Worm (Caenorhabditis elegans) whole organism, late embryonic: Measurements from ENCODE around the gene sbds-1.

Source experiments
- ceh-22 ChIP-seq: sonication (generic microtip); optimal IDR thresholded peaks from 2 replicates; lab custom pipeline; 2017; ENCODE audit warnings: missing biosample characterization, missing genetic modification characterization
- ceh-34 ChIP-seq: sonication (generic microtip); optimal IDR thresholded peaks from 2 replicates; lab custom pipeline; 2016; ENCODE audit warnings: mild to moderate bottlenecking, missing genetic modification characterization, missing compliant biosample characterization
- elt-2 ChIP-seq: sonication (generic microtip); optimal IDR thresholded peaks from 2 replicates; lab custom pipeline; 2016; ENCODE audit warnings: missing genetic modification reagents, missing genetic modification characterization, missing compliant biosample characterization
- hlh-30 ChIP-seq: sonication (generic microtip); optimal IDR thresholded peaks from 2 replicates; lab custom pipeline; 2017; ENCODE audit warnings: antibody characterized with exemption, missing genetic modification characterization, missing compliant biosample characterization; ENCODE audit not compliant: insufficient read depth

DNA sequence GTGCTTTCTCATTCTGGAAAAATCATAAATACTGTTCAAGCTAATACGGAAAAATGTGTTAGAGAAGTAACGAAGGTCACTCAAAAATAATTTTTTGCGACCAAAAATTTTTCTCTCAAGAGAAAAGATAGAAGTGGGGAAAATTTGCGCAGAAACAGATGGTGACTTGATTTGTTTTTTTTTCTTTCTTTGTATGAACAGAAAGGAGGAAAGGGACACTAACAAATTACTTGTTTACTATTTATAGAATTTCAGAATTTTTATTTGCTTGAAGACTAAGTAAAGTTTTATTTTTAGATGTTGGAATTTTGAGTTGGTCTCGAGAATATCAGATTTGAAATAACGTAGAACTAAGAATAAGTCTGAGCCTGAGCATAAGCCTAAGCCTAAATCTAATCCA is 45.1 kb upstream of the sbds-1 start, which contains the start of gene W02B3.4:
- TF ChIP-seq ceh-22 (tag; lab: Kevin White, UChicago) (no peak), elt-2 (no peak), hlh-30 (tag; lab: Kevin White, UChicago) (no peak), ceh-34 (tag; lab: Kevin White, UChicago) (no peak)
